Worm (Caenorhabditis elegans) whole organism, midembryonic: ENCODE measurements around the gene srt-28.

Experiments
- T22C8.4 ChIP-seq: fragments of 200-800 bp; sonication (Bioruptor generic); IDR thresholded peaks from 2 replicates; pipeline ENCODE4 v1.3.6; 2022; ENCODE audit warnings: missing genetic modification characterization, missing compliant biosample characterization
- cog-1 ChIP-seq: sonication (generic microtip); optimal IDR thresholded peaks from 2 replicates; lab custom pipeline; 2016; ENCODE audit warnings: missing genetic modification characterization, missing compliant biosample characterization
- flt-1 ChIP-seq: fragments of 200-800 bp; sonication (Bioruptor generic); IDR thresholded peaks from 2 replicates; pipeline ENCODE4 v1.3.6; 2022; ENCODE audit warnings: missing genetic modification characterization, missing compliant biosample characterization
- klf-2 ChIP-seq: fragments of 200-800 bp; sonication (Bioruptor generic); conservative IDR thresholded peaks from 2 replicates; pipeline ENCODE4 v1.3.6; 2022; ENCODE audit warnings: missing genetic modification reagents, missing genetic modification characterization, missing compliant biosample characterization
- med-1 ChIP-seq: sonication (generic microtip); optimal IDR thresholded peaks from 2 replicates; lab custom pipeline; 2017; ENCODE audit warnings: missing genetic modification characterization, mild to moderate bottlenecking, missing compliant biosample characterization, antibody characterized with exemption, missing genetic modification reagents; ENCODE audit not compliant: insufficient read depth
- ref-1 ChIP-seq: fragments of 200-800 bp; sonication (Bioruptor generic); conservative IDR thresholded peaks from 2 replicates; pipeline ENCODE4 v1.3.6; 2022; ENCODE audit warnings: missing genetic modification reagents, missing genetic modification characterization, missing compliant biosample characterization
- tab-1 ChIP-seq: fragments of 200-800 bp; sonication (Bioruptor generic); IDR thresholded peaks from 2 replicates; pipeline ENCODE4 v1.3.6; 2022; ENCODE audit warnings: missing genetic modification characterization, missing compliant biosample characterization
- ztf-23 ChIP-seq: fragments of 200-800 bp; sonication (Bioruptor generic); IDR thresholded peaks from 2 replicates; pipeline ENCODE4 v1.3.6; 2022; ENCODE audit warnings: missing genetic modification reagents, missing genetic modification characterization, missing compliant biosample characterization
- ztf-29 ChIP-seq: fragments of 200-800 bp; sonication (Bioruptor generic); IDR thresholded peaks from 2 replicates; pipeline ENCODE4 v1.3.6; 2022; ENCODE audit warnings: missing genetic modification reagents, missing genetic modification characterization, missing compliant biosample characterization

Gene srt-28

ce11 chrV:2697693-2698092 lies 15.7 kb downstream of the srt-28 start:
- 0 out of 2 replicates have a peak, but pooled peaks have one; percentile 58 for TF ChIP-seq flt-1 (GFP tag; lab: Robert Waterston, UW)
- TF ChIP-seq med-1 (GFP tag; lab: Kevin White, UChicago): peak; percentile 12
- no peak for TF ChIP-seq ztf-23
- no peak for TF ChIP-seq klf-2 (GFP tag; lab: Robert Waterston, UW)

ce11 chrV:2695935-2696334 lies 17.5 kb downstream of the srt-28 start, which contains the start of gene Y45G12B.3:
TSS of gene Y45G12B.3 (minus strand) at chrV:2696254.
- TF ChIP-seq T22C8.4 (GFP tag; lab: Robert Waterston, UW) (no peak), ref-1 (no peak), cog-1 (tag; lab: Kevin White, UChicago) (no peak), klf-2 (GFP tag; lab: Robert Waterston, UW) (no peak), tab-1 (GFP tag; lab: Robert Waterston, UW) (no peak), flt-1 (GFP tag; lab: Robert Waterston, UW) (no peak), med-1 (GFP tag; lab: Kevin White, UChicago) (no peak), ztf-29 (GFP tag; lab: Robert Waterston, UW) (no peak), ztf-23 (no peak)

DNA sequence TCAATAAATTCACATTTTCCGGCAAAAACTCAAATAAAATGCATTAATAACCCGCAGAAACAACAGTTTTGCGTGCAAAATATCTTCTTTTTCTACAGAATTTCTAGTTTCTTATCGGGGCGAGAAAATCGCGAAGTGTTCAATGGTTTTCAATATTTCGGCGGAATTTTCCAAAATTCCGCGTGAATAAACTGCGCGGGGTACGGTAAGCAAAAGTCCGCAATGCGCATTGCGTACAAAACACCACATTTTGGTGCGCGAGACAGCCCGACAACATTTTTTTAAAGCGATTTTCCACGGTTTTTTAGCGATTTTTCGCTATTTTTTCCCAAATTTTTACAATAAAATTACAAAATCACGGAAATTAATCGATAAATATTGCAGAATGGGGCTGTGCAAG lies 19.0 kb downstream of the srt-28 start, which contains the start of gene Y45G12B.2:
Y45G12B.2 (plus strand) TSS at position 383 of the 400 bp plus-strand sequence.
- TF ChIP-seq klf-2 (GFP tag; lab: Robert Waterston, UW): 0 out of 2 replicates have a peak, but pooled peaks have one; percentile 25
- no peak for TF ChIP-seq T22C8.4 (GFP tag; lab: Robert Waterston, UW)

DNA sequence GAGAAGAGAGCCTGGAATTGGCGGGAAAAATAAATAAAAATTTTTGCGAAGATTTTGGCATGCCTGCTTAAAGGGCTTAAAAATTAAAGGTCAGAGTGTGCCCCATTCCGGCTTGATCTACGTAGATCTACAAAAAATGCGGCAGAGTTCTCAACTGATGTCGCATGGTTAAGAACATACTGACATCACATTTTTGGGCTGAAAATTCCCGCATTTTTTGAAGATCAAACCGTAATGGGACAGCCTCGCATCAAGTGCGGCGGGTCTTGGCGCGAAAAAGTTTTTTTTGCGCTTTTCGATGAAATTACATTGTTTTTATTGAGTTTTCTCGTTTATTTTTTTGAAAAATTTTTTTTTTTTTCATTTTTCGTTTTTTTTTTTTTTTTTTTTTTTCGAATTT lies 22.5 kb downstream of the srt-28 start:
- TF ChIP-seq cog-1 (tag; lab: Kevin White, UChicago) (no peak), T22C8.4 (GFP tag; lab: Robert Waterston, UW) (no peak), ztf-23 (no peak), ztf-29 (GFP tag; lab: Robert Waterston, UW) (no peak), klf-2 (GFP tag; lab: Robert Waterston, UW) (no peak), flt-1 (GFP tag; lab: Robert Waterston, UW) (no peak), ref-1 (no peak)

- TF ChIP-seq klf-2 (GFP tag; lab: Robert Waterston, UW) (no peak), flt-1 (GFP tag; lab: Robert Waterston, UW) (no peak), tab-1 (GFP tag; lab: Robert Waterston, UW) (no peak), ref-1 (no peak)
These were observed 23.0 kb downstream of the srt-28 start for ce11 chrV:2690478-2690877.

- TF ChIP-seq med-1 (GFP tag; lab: Kevin White, UChicago) (no peak), tab-1 (GFP tag; lab: Robert Waterston, UW) (no peak), ref-1 (no peak), cog-1 (tag; lab: Kevin White, UChicago) (no peak)
These were observed 24.9 kb downstream of the srt-28 start for ce11 chrV:2688562-2688961.

DNA sequence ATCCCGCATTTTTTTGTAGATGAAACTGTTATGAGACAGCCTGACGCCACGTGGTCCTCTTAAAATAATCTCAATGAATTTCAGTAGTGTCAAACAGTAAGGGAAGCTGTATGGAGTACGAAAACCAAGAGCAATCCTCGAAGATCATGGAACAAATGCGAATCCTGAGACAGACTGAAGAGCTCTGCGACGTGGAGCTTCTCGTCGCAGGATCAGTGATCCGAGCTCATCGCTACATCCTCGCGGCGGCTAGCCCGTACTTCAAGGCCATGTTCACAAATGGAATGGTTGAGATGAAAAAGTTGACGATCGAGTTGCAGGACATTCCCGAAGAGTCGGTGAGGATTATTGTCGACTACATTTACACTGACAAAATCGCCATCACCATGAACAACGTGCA lies 29.2 kb downstream of the srt-28 start:
- TF ChIP-seq flt-1 (GFP tag; lab: Robert Waterston, UW) (no peak), ztf-23 (no peak), klf-2 (GFP tag; lab: Robert Waterston, UW) (no peak), cog-1 (tag; lab: Kevin White, UChicago) (no peak), tab-1 (GFP tag; lab: Robert Waterston, UW) (no peak), ref-1 (no peak), ztf-29 (GFP tag; lab: Robert Waterston, UW) (no peak), med-1 (GFP tag; lab: Kevin White, UChicago) (no peak), T22C8.4 (GFP tag; lab: Robert Waterston, UW) (no peak)

DNA sequence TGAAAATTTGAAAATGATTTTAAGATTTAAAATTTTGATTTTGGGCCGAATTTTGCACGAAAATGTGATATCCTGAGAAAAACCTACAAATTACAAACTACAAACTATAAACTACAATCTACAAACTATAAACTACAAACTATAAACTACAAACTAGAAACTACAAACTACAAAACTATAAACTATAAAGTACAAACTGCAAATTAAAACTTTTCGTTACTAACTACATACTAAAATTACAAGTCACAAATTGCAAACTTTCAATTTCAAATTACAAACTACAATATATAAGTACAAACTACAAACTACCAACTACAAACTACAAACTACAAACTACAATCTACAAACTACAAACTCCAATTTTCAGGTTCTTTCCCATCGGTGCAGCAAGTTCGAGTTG lies 29.9 kb downstream of the srt-28 start:
- TF ChIP-seq klf-2 (GFP tag; lab: Robert Waterston, UW): no peak
- TF ChIP-seq ref-1: no peak
- no peak for TF ChIP-seq cog-1 (tag; lab: Kevin White, UChicago)
- TF ChIP-seq flt-1 (GFP tag; lab: Robert Waterston, UW): no peak
- TF ChIP-seq ztf-23: no peak
- no peak for TF ChIP-seq ztf-29 (GFP tag; lab: Robert Waterston, UW)
- TF ChIP-seq med-1 (GFP tag; lab: Kevin White, UChicago): no peak
- no peak for TF ChIP-seq T22C8.4 (GFP tag; lab: Robert Waterston, UW)
- TF ChIP-seq tab-1 (GFP tag; lab: Robert Waterston, UW): no peak

DNA sequence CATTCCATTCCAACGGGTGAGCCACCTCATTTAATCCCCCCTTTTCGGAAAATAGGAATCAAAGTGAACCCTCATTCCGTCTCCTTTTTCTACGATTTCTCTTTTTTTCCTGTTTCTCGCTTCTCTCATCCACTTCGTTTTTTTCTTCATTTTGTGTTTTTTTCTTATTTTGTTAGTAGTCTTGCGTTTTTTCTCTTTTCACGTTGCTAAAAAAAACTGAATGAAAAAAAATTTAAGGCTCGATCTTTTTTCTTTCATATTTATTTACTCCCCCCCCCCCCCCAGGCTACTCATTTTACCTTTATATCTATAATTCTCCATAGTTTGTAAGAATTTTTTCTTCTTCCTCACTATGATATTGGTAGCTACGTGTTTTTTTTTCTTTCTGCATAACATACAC lies 35.8 kb downstream of the srt-28 start:
- TF ChIP-seq cog-1 (tag; lab: Kevin White, UChicago) (no peak), ztf-29 (GFP tag; lab: Robert Waterston, UW) (no peak), ref-1 (no peak), med-1 (GFP tag; lab: Kevin White, UChicago) (no peak), T22C8.4 (GFP tag; lab: Robert Waterston, UW) (no peak), flt-1 (GFP tag; lab: Robert Waterston, UW) (no peak), tab-1 (GFP tag; lab: Robert Waterston, UW) (no peak), ztf-23 (no peak), klf-2 (GFP tag; lab: Robert Waterston, UW) (no peak)

DNA sequence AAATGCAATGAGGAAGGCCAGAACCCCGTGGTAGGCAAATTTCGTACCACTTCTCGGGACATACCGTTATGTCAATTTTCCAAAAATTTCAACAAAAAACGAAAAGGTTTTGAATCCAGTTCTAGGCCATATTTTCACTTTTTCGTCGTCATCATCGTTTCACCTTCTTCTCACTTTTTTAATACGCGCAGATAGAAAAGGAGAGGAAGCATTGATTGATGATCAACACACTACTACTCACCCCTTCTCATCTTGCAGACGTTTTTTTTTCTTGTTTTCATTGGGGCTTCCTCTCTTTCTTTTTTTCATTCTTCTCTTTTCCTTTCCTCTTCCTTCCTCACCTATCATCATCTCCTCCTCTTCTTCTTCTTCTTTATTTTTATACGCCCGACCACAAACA lies 37.7 kb downstream of the srt-28 start:
- TF ChIP-seq ztf-23 (no peak), T22C8.4 (GFP tag; lab: Robert Waterston, UW) (no peak), klf-2 (GFP tag; lab: Robert Waterston, UW) (no peak), ztf-29 (GFP tag; lab: Robert Waterston, UW) (no peak), flt-1 (GFP tag; lab: Robert Waterston, UW) (no peak), ref-1 (no peak), tab-1 (GFP tag; lab: Robert Waterston, UW) (no peak), med-1 (GFP tag; lab: Kevin White, UChicago) (no peak), cog-1 (tag; lab: Kevin White, UChicago) (no peak)
